Worm (Caenorhabditis elegans): Measurements from ENCODE around the gene sra-12.

- TF ChIP-seq hmbx-1 (tag; optimal IDR thresholded peaks at IDR 0.05) (no peak), F13C5.2 (tag; optimal IDR thresholded peaks at IDR 0.05) (no peak), ama-1 (optimal IDR thresholded peaks at IDR 0.05) (no peak), aly-1 (tag; optimal IDR thresholded peaks at IDR 0.05) (no peak), hnd-1 (tag; optimal IDR thresholded peaks at IDR 0.05) (no peak), pes-1 (GFP tag; IDR thresholded peaks at IDR 0.05) (no peak), hmg-4 (GFP tag; optimal IDR thresholded peaks at IDR 0.05) (no peak), tra-4 (tag; optimal IDR thresholded peaks at IDR 0.05) (no peak), ets-7 (tag; optimal IDR thresholded peaks at IDR 0.05) (no peak), tbx-37 (GFP tag; conservative IDR thresholded peaks at IDR 0.05) (no peak), ceh-36 (tag; optimal IDR thresholded peaks at IDR 0.05) (no peak), flt-1 (GFP tag; IDR thresholded peaks at IDR 0.05) (no peak)
Measured at ce11 chrII:10933948-10934722, 29.9 kb upstream of the sra-12 start.
